Worm (Caenorhabditis elegans): ENCODE data around the gene nhr-55.

Gene nhr-55

ce11 chrV:477664-478212 lies at the start of gene nhr-55:
nhr-55 (plus strand) TSS chrV:478162.
- TF ChIP-seq nhr-80 (tag; optimal IDR thresholded peaks at IDR 0.05) (peak; percentile 63), rcor-1 (GFP tag; IDR thresholded peaks at IDR 0.05) (no peak), cebp-1 (GFP tag; IDR thresholded peaks at IDR 0.05) (no peak), cebp-1 (tag; optimal IDR thresholded peaks at IDR 0.05) (peak; percentile 3)

ce11 chrV:428844-429243 lies 49.1 kb upstream of the nhr-55 start, which contains the start of gene B0554.4:
B0554.4 (plus strand) TSS chrV:429144.
- TF ChIP-seq hlh-26 (GFP tag; conservative IDR thresholded peaks at IDR 0.05) (no peak), madf-10 (tag; optimal IDR thresholded peaks at IDR 0.05) (no peak), Y53F4B.3 (GFP tag; IDR thresholded peaks at IDR 0.05) (no peak), ceh-100 (GFP tag; IDR thresholded peaks at IDR 0.05) (no peak), ztf-28 (GFP tag; IDR thresholded peaks at IDR 0.05) (no peak)

ce11 chrV:432991-433390 lies 45.0 kb upstream of the nhr-55 start:
- no peak for TF ChIP-seq D2030.7 (GFP tag; IDR thresholded peaks at IDR 0.05)

ce11 chrV:433898-434297 lies 44.1 kb upstream of the nhr-55 start, which contains the start of gene B0554.2:
B0554.2 (plus strand) TSS chrV:434198.
- TF ChIP-seq aptf-2 (GFP tag; conservative IDR thresholded peaks at IDR 0.05) (no peak), rec-8 (tag; optimal IDR thresholded peaks at IDR 0.05) (no peak), F37B4.10 (GFP tag; IDR thresholded peaks at IDR 0.05) (no peak), F57C9.4 (tag; optimal IDR thresholded peaks at IDR 0.05) (no peak), bed-2 (GFP tag; IDR thresholded peaks at IDR 0.05) (no peak), snpc-1.3 (tag; optimal IDR thresholded peaks at IDR 0.05; ENCODE audit: insufficient read depth) (no peak), hsf-1 (GFP tag; IDR thresholded peaks at IDR 0.05) (no peak), tlf-1 (GFP tag; optimal IDR thresholded peaks at IDR 0.05) (no peak), ccch-3 (GFP tag; optimal IDR thresholded peaks at IDR 0.05) (no peak), lin-54 (GFP tag; optimal IDR thresholded peaks at IDR 0.05) (no peak), Y53G8AR.9 (GFP tag; conservative IDR thresholded peaks at IDR 0.05) (no peak), madf-3 (GFP tag; IDR thresholded peaks at IDR 0.05) (no peak), atf-7 (tag; optimal IDR thresholded peaks at IDR 0.05) (no peak)

- TF ChIP-seq snpc-3.4 (tag; optimal IDR thresholded peaks at IDR 0.05) = no peak
- no peak for TF ChIP-seq Y53G8AR.9 (GFP tag; conservative IDR thresholded peaks at IDR 0.05)
- no peak for TF ChIP-seq cebp-1 (GFP tag; IDR thresholded peaks at IDR 0.05)
- TF ChIP-seq cebp-1 (tag; optimal IDR thresholded peaks at IDR 0.05) = no peak
- TF ChIP-seq F57C9.4 (tag; optimal IDR thresholded peaks at IDR 0.05) = no peak
- TF ChIP-seq snpc-4 (GFP tag; optimal IDR thresholded peaks at IDR 0.05) = no peak
- TF ChIP-seq snpc-4 (tag; optimal IDR thresholded peaks at IDR 0.05) = no peak
- TF ChIP-seq sdz-38 (tag; optimal IDR thresholded peaks at IDR 0.05) = no peak
- no peak for TF ChIP-seq rpc-1 (optimal IDR thresholded peaks at IDR 0.05)
- no peak for TF ChIP-seq rpc-1 (tag; optimal IDR thresholded peaks at IDR 0.05)
- no peak for TF ChIP-seq cebp-2 (GFP tag; IDR thresholded peaks at IDR 0.05)
- TF ChIP-seq Y95B8A.8 (GFP tag; IDR thresholded peaks at IDR 0.05) = no peak
- TF ChIP-seq lir-1 (GFP tag; conservative IDR thresholded peaks at IDR 0.05) = no peak
- no peak for TF ChIP-seq let-607 (tag; optimal IDR thresholded peaks at IDR 0.05)
- no peak for TF ChIP-seq chd-7 (tag; optimal IDR thresholded peaks at IDR 0.05)
- no peak for TF ChIP-seq Y79H2A.3 (GFP tag; conservative IDR thresholded peaks at IDR 0.05)
- TF ChIP-seq dpl-1 (GFP tag; optimal IDR thresholded peaks at IDR 0.05) = no peak
- no peak for TF ChIP-seq hlh-26 (GFP tag; conservative IDR thresholded peaks at IDR 0.05)
- no peak for TF ChIP-seq ztf-26 (tag; optimal IDR thresholded peaks at IDR 0.05)
- no peak for TF ChIP-seq lin-40 (tag; optimal IDR thresholded peaks at IDR 0.05)
Measured at ce11 chrV:438094-438493, 39.9 kb upstream of the nhr-55 start, which contains the start of gene B0554.1. B0554.1 (plus strand) TSS chrV:438394.
